Worm (Caenorhabditis elegans) whole organism, midembryonic: Measurements from ENCODE around the gene C14C10.5.

Experiments used
- T22C8.4 ChIP-seq: fragments of 200-800 bp; sonication (Bioruptor generic); IDR thresholded peaks from 2 replicates; pipeline ENCODE4 v1.3.6; 2022; ENCODE audit warnings: missing genetic modification characterization, missing compliant biosample characterization
- flt-1 ChIP-seq: fragments of 200-800 bp; sonication (Bioruptor generic); IDR thresholded peaks from 2 replicates; pipeline ENCODE4 v1.3.6; 2022; ENCODE audit warnings: missing genetic modification characterization, missing compliant biosample characterization
- klf-2 ChIP-seq: fragments of 200-800 bp; sonication (Bioruptor generic); conservative IDR thresholded peaks from 2 replicates; pipeline ENCODE4 v1.3.6; 2022; ENCODE audit warnings: missing genetic modification reagents, missing genetic modification characterization, missing compliant biosample characterization
- med-1 ChIP-seq: sonication (generic microtip); optimal IDR thresholded peaks from 2 replicates; lab custom pipeline; 2017; ENCODE audit warnings: missing genetic modification characterization, mild to moderate bottlenecking, missing compliant biosample characterization, antibody characterized with exemption, missing genetic modification reagents; ENCODE audit not compliant: insufficient read depth
- tab-1 ChIP-seq: fragments of 200-800 bp; sonication (Bioruptor generic); IDR thresholded peaks from 2 replicates; pipeline ENCODE4 v1.3.6; 2022; ENCODE audit warnings: missing genetic modification characterization, missing compliant biosample characterization
- ztf-29 ChIP-seq: fragments of 200-800 bp; sonication (Bioruptor generic); IDR thresholded peaks from 2 replicates; pipeline ENCODE4 v1.3.6; 2022; ENCODE audit warnings: missing genetic modification reagents, missing genetic modification characterization, missing compliant biosample characterization

DNA sequence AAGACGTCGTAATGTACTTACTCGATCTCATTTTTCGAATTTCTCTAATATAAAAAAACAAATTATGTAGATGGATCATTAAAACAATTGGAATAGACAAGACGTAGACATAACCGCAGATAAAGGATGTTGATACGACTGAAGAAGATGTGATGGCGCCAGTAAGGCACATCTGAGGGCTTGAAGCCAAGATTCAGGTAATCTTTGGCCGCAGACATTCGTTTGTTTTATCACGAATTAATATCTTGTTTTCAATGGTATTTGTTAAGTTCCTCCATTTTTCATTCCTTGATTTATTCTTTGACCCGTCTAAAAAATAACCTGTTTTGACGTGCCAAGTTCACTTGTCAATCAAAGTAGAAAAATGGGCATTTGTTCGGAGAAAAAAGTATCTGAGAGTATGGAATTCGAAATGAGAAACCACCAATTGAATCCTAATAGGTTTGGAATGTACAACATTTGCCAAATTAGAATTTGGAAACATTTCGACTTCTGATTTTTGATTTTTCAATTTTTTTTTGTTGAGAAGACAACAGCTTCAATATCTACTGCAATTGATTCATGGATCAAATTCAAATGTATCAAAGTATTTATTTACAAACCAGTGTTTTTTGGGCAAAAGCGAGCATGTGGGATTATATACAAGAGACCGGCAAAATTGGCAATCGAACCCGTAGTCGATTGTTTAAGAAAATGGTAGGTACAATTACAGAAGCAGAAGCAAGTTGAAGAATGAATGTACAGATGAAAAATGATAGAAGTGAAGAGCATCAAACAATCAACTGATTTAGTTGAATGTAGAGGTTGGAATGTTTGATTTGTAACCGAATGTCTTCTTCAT lies 48.1 kb upstream of the C14C10.5 start:
- TF ChIP-seq T22C8.4 (GFP tag; lab: Robert Waterston, UW), result no peak
- no peak for TF ChIP-seq tab-1
- TF ChIP-seq flt-1 (GFP tag; lab: Robert Waterston, UW), result no peak
- TF ChIP-seq med-1, result no peak
- TF ChIP-seq klf-2 (GFP tag; lab: Robert Waterston, UW), result no peak
- no peak for TF ChIP-seq ztf-29 (GFP tag; lab: Robert Waterston, UW)
